Fruit fly (Drosophila melanogaster): ENCODE measurements around the gene CG7044.

Gene CG7044

dm6 chr3R:21140458-21140857 lies 38.9 kb upstream of the CG7044 start, which contains the start of gene SNF4Agamma (continued):
- TF ChIP-seq eg (GFP tag; IDR thresholded peaks at IDR 0.05) (no peak), Sox102F (GFP tag; optimal IDR thresholded peaks at IDR 0.05) (no peak), spab (GFP tag; optimal IDR thresholded peaks at IDR 0.05) (no peak)

dm6 chr3R:21138220-21138754 lies 36.8 kb upstream of the CG7044 start, which contains the start of gene meigo:
Gene meigo (plus strand): TSS chr3R:21138270.
- TF ChIP-seq CG6792 (GFP tag; optimal IDR thresholded peaks at IDR 0.05) (peak; percentile 47), Sox15 (GFP tag; optimal IDR thresholded peaks at IDR 0.05) (peak; percentile 25), Blimp-1 (GFP tag; optimal IDR thresholded peaks at IDR 0.05) (no peak), Sox102F (GFP tag; optimal IDR thresholded peaks at IDR 0.05) (no peak), CG11902 (GFP tag; optimal IDR thresholded peaks at IDR 0.05) (peak; percentile 30), Sox14 (GFP tag; optimal IDR thresholded peaks at IDR 0.05) (no peak), spab (GFP tag; optimal IDR thresholded peaks at IDR 0.05) (no peak), Hr38 (GFP tag; optimal IDR thresholded peaks at IDR 0.05) (no peak), vri (GFP tag; optimal IDR thresholded peaks at IDR 0.05) (no peak), Eip93F (GFP tag; optimal IDR thresholded peaks at IDR 0.05) (no peak), dac (GFP tag; optimal IDR thresholded peaks at IDR 0.05) (no peak), eg (GFP tag; IDR thresholded peaks at IDR 0.05) (peak; percentile 50; the same call in 1 of the 3 replicates), fkh (GFP tag; optimal IDR thresholded peaks at IDR 0.05) (peak; percentile 80), CG1621 (tag; optimal IDR thresholded peaks at IDR 0.05) (no peak), CG11294 (GFP tag; IDR thresholded peaks at IDR 0.05) (peak; percentile 16; the same call in 1 of the 2 replicates), Eip78C (GFP tag) (no peak), CG6854 (GFP tag; optimal IDR thresholded peaks at IDR 0.05) (no peak), CG3032 (tag; optimal IDR thresholded peaks at IDR 0.05) (peak; percentile 76), CG31627 (GFP tag; optimal IDR thresholded peaks at IDR 0.05) (peak; percentile 65), dsx (GFP tag; optimal IDR thresholded peaks at IDR 0.05; ENCODE audit: poor library complexity, severe bottlenecking) (no peak), CG10669 (GFP tag; optimal IDR thresholded peaks at IDR 0.05) (no peak), Ets96B (tag; optimal IDR thresholded peaks at IDR 0.05) (peak; percentile 48), Eip75B (GFP tag; optimal IDR thresholded peaks at IDR 0.05) (no peak), Hr39 (GFP tag; optimal IDR thresholded peaks at IDR 0.05) (peak; percentile 64), lz (GFP tag; optimal IDR thresholded peaks at IDR 0.05) (peak; percentile 64), CG8119 (GFP tag; IDR thresholded peaks at IDR 0.05) (no peak; the same call in 2 of the 3 replicates), esn (GFP tag; optimal IDR thresholded peaks at IDR 0.05) (peak; percentile 72)

- TF ChIP-seq svp (GFP tag) (no peak), Eip78C (GFP tag) (no peak), fd85E (GFP tag; optimal IDR thresholded peaks at IDR 0.05) (no peak), CG6792 (GFP tag; optimal IDR thresholded peaks at IDR 0.05) (peak; percentile 9), CG7368 (GFP tag; optimal IDR thresholded peaks at IDR 0.05) (no peak), CG3032 (tag; optimal IDR thresholded peaks at IDR 0.05) (peak; percentile 25), esn (GFP tag; optimal IDR thresholded peaks at IDR 0.05) (peak; percentile 45)
Observed at dm6 chr3R:21133951-21134350, 32.4 kb upstream of the CG7044 start, which contains the start of gene Usp8. Gene Usp8 (plus strand): TSS chr3R:21134262.

dm6 chr3R:21133517-21133916 lies 32.0 kb upstream of the CG7044 start, which contains the start of gene Trm7-34:
Gene Trm7-34 (minus strand): TSS chr3R:21133881.
- TF ChIP-seq dac (GFP tag; optimal IDR thresholded peaks at IDR 0.05) (no peak), CG34406 (GFP tag; optimal IDR thresholded peaks at IDR 0.05) (no peak), Eip93F (GFP tag; optimal IDR thresholded peaks at IDR 0.05) (no peak), CG11294 (GFP tag; IDR thresholded peaks at IDR 0.05) (no peak), fd59A (GFP tag; optimal IDR thresholded peaks at IDR 0.05) (no peak), Ets21C (GFP tag; optimal IDR thresholded peaks at IDR 0.05) (no peak), vri (GFP tag; optimal IDR thresholded peaks at IDR 0.05) (no peak), Gug (GFP tag; IDR thresholded peaks at IDR 0.05) (no peak), CG32006 (GFP tag; optimal IDR thresholded peaks at IDR 0.05) (no peak), spab (GFP tag; optimal IDR thresholded peaks at IDR 0.05) (no peak), CG15336 (GFP tag; IDR thresholded peaks at IDR 0.05) (no peak), fd85E (GFP tag; optimal IDR thresholded peaks at IDR 0.05) (no peak), CG8319 (GFP tag; optimal IDR thresholded peaks at IDR 0.05) (no peak), pdm3 (GFP tag; optimal IDR thresholded peaks at IDR 0.05) (no peak), CG11762 (GFP tag; optimal IDR thresholded peaks at IDR 0.05; ENCODE audit: insufficient read depth) (no peak), Hr38 (GFP tag; optimal IDR thresholded peaks at IDR 0.05) (no peak), CG6163 (GFP tag; IDR thresholded peaks at IDR 0.05) (no peak), salr (GFP tag; optimal IDR thresholded peaks at IDR 0.05) (no peak)

Data from whole organism, prepupa.